Worm (Caenorhabditis elegans) whole organism, mixed stage, embryonic: ENCODE measurements around the gene cht-4.

ENCODE experiments used
- bed-3 ChIP-seq: fragments of 200-800 bp; sonication (Bioruptor generic); optimal IDR thresholded peaks from 3 replicates; lab custom pipeline; 2018; ENCODE audit warnings: mild to moderate bottlenecking, missing genetic modification characterization, moderate library complexity, missing compliant biosample characterization
- blmp-1 ChIP-seq: fragments of 150-350 bp; optimal IDR thresholded peaks from 2 replicates; lab custom pipeline; 2014; ENCODE audit warnings: missing biosample characterization, missing genetic modification characterization
- ceh-43 ChIP-seq: fragments of 200-800 bp; sonication (Bioruptor generic); optimal IDR thresholded peaks from 2 replicates; lab custom pipeline; 2018; ENCODE audit warnings: mild to moderate bottlenecking, missing genetic modification characterization, moderate library complexity, missing compliant biosample characterization
- lsy-2 ChIP-seq: fragments of 150-350 bp; optimal IDR thresholded peaks from 2 replicates; lab custom pipeline; 2014; ENCODE audit warnings: missing biosample characterization, missing genetic modification characterization
- mep-1 ChIP-seq: fragments of 150-350 bp; optimal IDR thresholded peaks from 2 replicates; lab custom pipeline; 2017; ENCODE audit warnings: missing biosample characterization, missing genetic modification reagents, missing genetic modification characterization, inconsistent platforms
- nhr-12 ChIP-seq: fragments of 150-350 bp; optimal IDR thresholded peaks from 2 replicates; lab custom pipeline; 2014; ENCODE audit warnings: missing biosample characterization, missing genetic modification characterization
- nhr-28 ChIP-seq: fragments of 150-350 bp; optimal IDR thresholded peaks from 2 replicates; lab custom pipeline; 2014; ENCODE audit warnings: missing biosample characterization, missing genetic modification characterization
- nhr-76 ChIP-seq: sonication (generic microtip); optimal IDR thresholded peaks from 2 replicates; lab custom pipeline; 2017; ENCODE audit warnings: missing biosample characterization, missing genetic modification characterization
- pha-4 ChIP-seq: fragments of 150-350 bp; optimal IDR thresholded peaks from 2 replicates; lab custom pipeline; 2018; ENCODE audit warnings: missing biosample characterization, missing genetic modification reagents, missing genetic modification characterization
- snpc-4 ChIP-seq: fragments of 150-350 bp; optimal IDR thresholded peaks from 2 replicates; lab custom pipeline; 2014; ENCODE audit warnings: missing biosample characterization, missing genetic modification characterization
- unc-62 ChIP-seq: fragments of 150-350 bp; optimal IDR thresholded peaks from 2 replicates; lab custom pipeline; 2014; ENCODE audit warnings: missing biosample characterization, missing genetic modification reagents, missing genetic modification characterization
- ztf-11 ChIP-seq: fragments of 150-350 bp; optimal IDR thresholded peaks from 2 replicates; lab custom pipeline; 2014; ENCODE audit warnings: missing biosample characterization, missing genetic modification characterization

ce11 chrIII:1610938-1611337 is 46.3 kb downstream of the cht-4 start:
- no peak for TF ChIP-seq nhr-12
- TF ChIP-seq bed-3 (GFP tag; lab: Kevin White, UChicago) = no peak
- TF ChIP-seq mep-1 (tag; lab: Kevin White, UChicago) = no peak
- no peak for TF ChIP-seq nhr-28 (tag; lab: Kevin White, UChicago)
- TF ChIP-seq ceh-43 (GFP tag; lab: Kevin White, UChicago) = no peak
- TF ChIP-seq ztf-11 = no peak
- TF ChIP-seq snpc-4 = no peak
- TF ChIP-seq lsy-2 = no peak
- TF ChIP-seq blmp-1 (tag; lab: Kevin White, UChicago) = no peak
- TF ChIP-seq pha-4 (tag; lab: Kevin White, UChicago) = no peak
- TF ChIP-seq unc-62 (GFP tag; lab: Kevin White, UChicago) = no peak
- no peak for TF ChIP-seq nhr-76
